Fruit fly (Drosophila melanogaster) whole organism, larva: ENCODE data around the gene CG9932.
A peak's percentile ranks its signal among the peaks of the same experiment; 100 is the strongest.

ENCODE experiments used
- noc ChIP-seq: fragments of 200-800 bp; sonication (Bioruptor generic); optimal IDR thresholded peaks from 3 replicates; lab custom pipeline; 2019; ENCODE audit warnings: missing biosample characterization, mild to moderate bottlenecking, missing genetic modification characterization, moderate library complexity

Gene CG9932

dm6 chr2L:13060037-13060537, at the start of gene CG9932:
Gene CG9932 (minus strand): TSS chr2L:13060140.
- TF ChIP-seq noc (tag; lab: Kevin White, UChicago), result no peak

dm6 chr2L:13106507-13106906, 46.6 kb upstream of the CG9932 start, which contains the start of gene Ttc30:
Gene Ttc30 (plus strand): TSS chr2L:13106807.
- no peak for TF ChIP-seq noc (tag; lab: Kevin White, UChicago)

- TF ChIP-seq noc (tag; lab: Kevin White, UChicago), result no peak
Observed at dm6 chr2L:13104800-13105199, 44.9 kb upstream of the CG9932 start.

- peak; percentile 47 for TF ChIP-seq noc (tag; lab: Kevin White, UChicago)
Observed at dm6 chr2L:13101477-13101876, 41.5 kb upstream of the CG9932 start.

dm6 chr2L:13098301-13098700, 38.4 kb upstream of the CG9932 start:
- TF ChIP-seq noc (tag; lab: Kevin White, UChicago), result no peak

- no peak for TF ChIP-seq noc (tag; lab: Kevin White, UChicago)
Observed at dm6 chr2L:13097200-13097599, 37.3 kb upstream of the CG9932 start.

- TF ChIP-seq noc (tag; lab: Kevin White, UChicago), result no peak
Observed at dm6 chr2L:13095805-13096204, 35.9 kb upstream of the CG9932 start.

- no peak for TF ChIP-seq noc (tag; lab: Kevin White, UChicago)
Observed at dm6 chr2L:13088550-13088949, 28.6 kb upstream of the CG9932 start.

- no peak for TF ChIP-seq noc (tag; lab: Kevin White, UChicago)
Observed at dm6 chr2L:13086712-13087111, 26.8 kb upstream of the CG9932 start.

dm6 chr2L:13083423-13084079, 23.6 kb upstream of the CG9932 start:
- TF ChIP-seq noc (tag; lab: Kevin White, UChicago), result peak; percentile 74

- TF ChIP-seq noc (tag; lab: Kevin White, UChicago), result peak; percentile 69
Observed at dm6 chr2L:13082177-13082576, 22.2 kb upstream of the CG9932 start.

- TF ChIP-seq noc (tag; lab: Kevin White, UChicago), result no peak
Observed at dm6 chr2L:13079483-13079882, 19.5 kb upstream of the CG9932 start.

dm6 chr2L:13074383-13074782, 14.4 kb upstream of the CG9932 start:
- TF ChIP-seq noc (tag; lab: Kevin White, UChicago), result no peak

dm6 chr2L:13073797-13074196, 13.9 kb upstream of the CG9932 start:
- TF ChIP-seq noc (tag; lab: Kevin White, UChicago), result no peak

dm6 chr2L:13072747-13073355, 12.9 kb upstream of the CG9932 start:
- no peak for TF ChIP-seq noc (tag; lab: Kevin White, UChicago)

dm6 chr2L:13071290-13071689, 11.3 kb upstream of the CG9932 start:
- no peak for TF ChIP-seq noc (tag; lab: Kevin White, UChicago)
